Worm (Caenorhabditis elegans) whole organism, late embryonic: ENCODE results near the gene C27A2.12.

Experiments
- C38D4.7 ChIP-seq: fragments of 200-800 bp; sonication (Bioruptor generic); optimal IDR thresholded peaks from 2 replicates; lab custom pipeline; 2018; ENCODE audit warnings: mild to moderate bottlenecking, missing genetic modification characterization, moderate library complexity, missing compliant biosample characterization
- F13H6.1 ChIP-seq: sonication (generic microtip); optimal IDR thresholded peaks from 2 replicates; lab custom pipeline; 2016; ENCODE audit warnings: missing genetic modification characterization, missing compliant biosample characterization
- T23F11.4 ChIP-seq: fragments of 200-800 bp; sonication (Bioruptor generic); optimal IDR thresholded peaks from 2 replicates; lab custom pipeline; 2018; ENCODE audit warnings: mild to moderate bottlenecking, missing genetic modification characterization, missing compliant biosample characterization
- ceh-19 ChIP-seq: fragments of 200-800 bp; sonication (Bioruptor generic); optimal IDR thresholded peaks from 2 replicates; lab custom pipeline; 2018; ENCODE audit warnings: mild to moderate bottlenecking, missing genetic modification characterization, missing compliant biosample characterization
- ceh-30 ChIP-seq: fragments of 150-350 bp; optimal IDR thresholded peaks from 2 replicates; lab custom pipeline; 2014; ENCODE audit warnings: missing biosample characterization, missing genetic modification characterization
- ceh-31 ChIP-seq: sonication (generic microtip); optimal IDR thresholded peaks from 2 replicates; lab custom pipeline; 2016; ENCODE audit warnings: missing genetic modification characterization, missing compliant biosample characterization
- ceh-34 ChIP-seq: sonication (generic microtip); optimal IDR thresholded peaks from 2 replicates; lab custom pipeline; 2016; ENCODE audit warnings: mild to moderate bottlenecking, missing genetic modification characterization, missing compliant biosample characterization
- ceh-45 ChIP-seq: fragments of 200-800 bp; sonication (Bioruptor generic); IDR thresholded peaks from 2 replicates; pipeline ENCODE4 v1.3.6; 2022; ENCODE audit warnings: missing genetic modification reagents, missing genetic modification characterization, missing compliant biosample characterization
- ceh-9 ChIP-seq: sonication (generic microtip); optimal IDR thresholded peaks from 2 replicates; lab custom pipeline; 2016; ENCODE audit warnings: mild to moderate bottlenecking, missing genetic modification characterization, inconsistent platforms, missing compliant biosample characterization
- che-1 ChIP-seq: sonication (generic microtip); optimal IDR thresholded peaks from 2 replicates; lab custom pipeline; 2016; ENCODE audit warnings: mild to moderate bottlenecking, missing genetic modification characterization, missing compliant biosample characterization
- dmd-4 ChIP-seq: sonication (generic microtip); optimal IDR thresholded peaks from 2 replicates; lab custom pipeline; 2016; ENCODE audit warnings: borderline replicate concordance, missing genetic modification characterization, missing compliant biosample characterization
- dve-1 ChIP-seq: sonication (generic microtip); optimal IDR thresholded peaks from 2 replicates; lab custom pipeline; 2017; ENCODE audit warnings: antibody characterized with exemption, mild to moderate bottlenecking, missing genetic modification characterization, missing compliant biosample characterization
- elt-2 ChIP-seq: sonication (generic microtip); optimal IDR thresholded peaks from 2 replicates; lab custom pipeline; 2016; ENCODE audit warnings: missing genetic modification reagents, missing genetic modification characterization, missing compliant biosample characterization
- gmeb-2 ChIP-seq: sonication (generic microtip); optimal IDR thresholded peaks from 2 replicates; lab custom pipeline; 2016; ENCODE audit warnings: missing genetic modification characterization, inconsistent platforms, missing compliant biosample characterization
- hlh-13 ChIP-seq: fragments of 200-800 bp; sonication (Bioruptor generic); optimal IDR thresholded peaks from 2 replicates; lab custom pipeline; 2018; ENCODE audit warnings: mild to moderate bottlenecking, missing genetic modification characterization, missing compliant biosample characterization
- hlh-8 ChIP-seq: sonication (generic microtip); optimal IDR thresholded peaks from 2 replicates; lab custom pipeline; 2016; ENCODE audit warnings: missing genotype, missing genetic modification characterization, missing compliant biosample characterization
- lim-6 ChIP-seq: sonication (generic microtip); optimal IDR thresholded peaks from 2 replicates; lab custom pipeline; 2016; ENCODE audit warnings: missing genetic modification characterization, missing compliant biosample characterization
- lin-11 ChIP-seq: fragments of 200-800 bp; sonication (Bioruptor generic); optimal IDR thresholded peaks from 2 replicates; lab custom pipeline; 2018; ENCODE audit warnings: mild to moderate bottlenecking, missing genetic modification characterization, missing compliant biosample characterization
- mec-3 ChIP-seq: sonication (generic microtip); optimal IDR thresholded peaks from 2 replicates; lab custom pipeline; 2016; ENCODE audit warnings: borderline replicate concordance, missing genetic modification characterization, missing compliant biosample characterization
- nfya-1 ChIP-seq: sonication (generic microtip); optimal IDR thresholded peaks from 2 replicates; lab custom pipeline; 2017; ENCODE audit warnings: missing genetic modification characterization, mild to moderate bottlenecking, missing compliant biosample characterization, antibody characterized with exemption, moderate library complexity
- nhr-11 ChIP-seq: fragments of 150-350 bp; optimal IDR thresholded peaks from 2 replicates; lab custom pipeline; 2014; ENCODE audit warnings: missing biosample characterization, missing genetic modification characterization
- npax-4 ChIP-seq: sonication (generic microtip); optimal IDR thresholded peaks from 2 replicates; lab custom pipeline; 2016; ENCODE audit warnings: missing genetic modification characterization, missing compliant biosample characterization
- odd-2 ChIP-seq: sonication (generic microtip); optimal IDR thresholded peaks from 2 replicates; lab custom pipeline; 2017; ENCODE audit warnings: antibody characterized with exemption, mild to moderate bottlenecking, missing genetic modification characterization, missing compliant biosample characterization
- pha-2 ChIP-seq: sonication (generic microtip); optimal IDR thresholded peaks from 2 replicates; lab custom pipeline; 2017; ENCODE audit warnings: mild to moderate bottlenecking, missing genetic modification characterization, missing compliant biosample characterization
- ref-2 ChIP-seq: sonication (generic microtip); optimal IDR thresholded peaks from 2 replicates; lab custom pipeline; 2016; ENCODE audit warnings: missing genetic modification characterization, missing compliant biosample characterization
- sdc-2 ChIP-seq: sonication (generic microtip); optimal IDR thresholded peaks from 2 replicates; lab custom pipeline; 2016; ENCODE audit warnings: missing genotype, missing genetic modification characterization, missing compliant biosample characterization
- unc-42 ChIP-seq: sonication (generic microtip); optimal IDR thresholded peaks from 2 replicates; lab custom pipeline; 2016; ENCODE audit warnings: missing genotype, missing genetic modification characterization, missing compliant biosample characterization
- unc-55 ChIP-seq: sonication (generic microtip); optimal IDR thresholded peaks from 2 replicates; lab custom pipeline; 2017; ENCODE audit warnings: missing biosample characterization, missing genetic modification reagents, missing genetic modification characterization
- ztf-16 ChIP-seq: sonication (generic microtip); optimal IDR thresholded peaks from 2 replicates; lab custom pipeline; 2017; ENCODE audit warnings: missing genetic modification characterization, missing compliant biosample characterization

C27A2.12 gene

DNA sequence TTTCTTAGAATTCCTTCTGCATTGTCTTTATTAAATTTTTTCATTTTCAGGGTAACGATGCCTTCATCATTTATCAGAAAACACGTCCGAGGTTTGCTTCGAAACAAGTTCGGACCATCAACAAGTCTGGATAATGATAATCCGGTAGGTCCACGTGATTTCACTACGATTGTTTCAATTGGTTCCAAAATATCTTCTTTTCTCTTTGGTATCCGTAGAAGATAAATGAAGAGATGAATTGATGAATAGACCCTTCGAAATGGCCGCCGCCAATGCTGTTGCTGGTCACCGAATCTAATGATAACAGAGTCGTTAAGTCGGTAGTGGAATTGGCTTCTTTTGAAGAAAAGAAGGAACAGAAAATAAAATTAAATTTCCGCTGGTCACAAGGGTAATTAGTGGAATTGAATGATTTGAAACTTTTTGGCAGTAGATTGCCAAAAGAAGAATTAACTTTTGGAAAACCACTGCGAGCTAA lies 8.0 kb downstream of the C27A2.12 start, which contains the start of gene F33G12.6:
Gene F33G12.6 (plus strand): TSS at position 51 of the 478 bp plus-strand sequence.
- TF ChIP-seq dve-1 (tag; lab: Kevin White, UChicago) (no peak), C38D4.7 (no peak), lin-11 (no peak), mec-3 (tag; lab: Kevin White, UChicago) (no peak), che-1 (tag; lab: Kevin White, UChicago) (no peak)

DNA sequence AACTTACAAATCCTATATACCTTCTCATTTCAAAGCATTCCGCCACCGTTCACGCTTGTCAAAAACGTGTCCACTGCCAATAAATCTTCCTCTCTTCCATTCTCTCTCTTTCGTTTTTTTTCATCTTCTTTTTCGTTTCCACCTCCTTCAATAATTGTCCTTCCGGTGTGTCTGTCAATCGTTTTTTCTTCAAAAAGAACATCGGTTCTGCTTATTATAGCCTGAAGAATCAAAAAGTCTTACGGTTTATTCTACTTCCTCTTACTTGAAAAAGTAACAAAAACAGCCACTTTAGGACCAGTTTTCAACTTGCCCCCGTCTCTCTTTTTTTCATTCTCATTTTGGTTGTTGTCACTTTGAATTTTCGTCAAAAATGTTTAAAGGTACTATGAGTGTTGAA lies 8.7 kb downstream of the C27A2.12 start:
- TF ChIP-seq sdc-2 (tag; lab: Kevin White, UChicago) (no peak), npax-4 (tag; lab: Kevin White, UChicago) (no peak), hlh-8 (tag; lab: Kevin White, UChicago) (no peak), ceh-45 (GFP tag; lab: Robert Waterston, UW) (no peak), hlh-13 (GFP tag; lab: Kevin White, UChicago) (no peak), ceh-19 (GFP tag; lab: Kevin White, UChicago) (no peak), ceh-34 (no peak), ceh-30 (tag; lab: Kevin White, UChicago) (no peak), F13H6.1 (tag; lab: Kevin White, UChicago) (no peak), lim-6 (no peak), T23F11.4 (no peak), ceh-31 (no peak), C38D4.7 (no peak)

DNA sequence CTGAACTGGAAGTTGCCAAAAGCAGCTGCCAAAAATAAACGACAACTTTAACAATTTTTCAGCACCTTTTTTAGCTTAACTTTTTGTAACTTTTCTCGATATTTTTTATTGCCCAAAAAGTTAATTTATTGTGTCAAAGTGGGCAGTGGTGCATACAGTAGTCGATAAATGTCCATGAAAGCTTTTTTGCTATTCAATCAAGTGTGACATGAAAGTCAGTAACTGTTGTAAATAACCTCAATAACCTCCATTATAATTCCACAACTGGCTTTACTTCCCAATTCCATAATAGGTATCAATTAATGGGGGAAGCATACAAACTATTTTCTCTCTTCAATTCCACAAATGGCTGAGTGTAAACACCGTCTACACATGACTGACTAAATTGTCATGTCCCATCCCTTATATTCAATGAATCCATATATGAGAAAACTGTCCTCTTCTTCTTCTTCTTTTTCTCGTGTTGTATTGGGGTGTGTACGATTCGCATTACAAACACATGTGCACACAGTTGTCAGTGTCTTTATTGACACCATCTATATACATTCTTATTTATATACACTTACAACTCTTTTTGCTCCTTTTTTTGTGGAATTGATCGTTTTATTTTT lies 9.6 kb downstream of the C27A2.12 start:
- no peak for TF ChIP-seq gmeb-2 (tag; lab: Kevin White, UChicago)
- peak; percentile 18 for TF ChIP-seq ceh-31
- no peak for TF ChIP-seq ref-2

DNA sequence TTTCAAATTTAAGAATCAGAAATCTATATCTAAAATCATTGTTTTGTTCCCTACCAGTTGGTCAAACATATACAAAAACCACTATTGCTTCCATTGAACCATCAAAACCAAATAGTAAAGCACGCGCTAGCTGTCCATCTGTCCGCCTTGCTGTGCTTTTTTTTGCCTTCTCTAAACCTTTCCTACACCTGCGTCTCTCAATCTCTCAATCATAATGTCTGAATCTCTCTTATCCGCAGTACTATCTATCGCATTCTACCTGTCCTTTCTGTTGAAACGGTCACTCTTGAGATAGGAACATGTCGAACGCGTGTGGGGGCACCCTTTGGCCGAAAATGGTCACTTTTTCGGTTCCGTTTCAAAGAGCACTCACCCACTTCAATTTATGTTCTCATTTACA lies 10.7 kb downstream of the C27A2.12 start:
- no peak for TF ChIP-seq dmd-4 (tag; lab: Kevin White, UChicago)
- peak; percentile 74 for TF ChIP-seq elt-2
- no peak for TF ChIP-seq pha-2 (tag; lab: Kevin White, UChicago)
- TF ChIP-seq nfya-1 (tag; lab: Kevin White, UChicago), result peak; percentile 24
- TF ChIP-seq, all 69 proteins: peak for 2

DNA sequence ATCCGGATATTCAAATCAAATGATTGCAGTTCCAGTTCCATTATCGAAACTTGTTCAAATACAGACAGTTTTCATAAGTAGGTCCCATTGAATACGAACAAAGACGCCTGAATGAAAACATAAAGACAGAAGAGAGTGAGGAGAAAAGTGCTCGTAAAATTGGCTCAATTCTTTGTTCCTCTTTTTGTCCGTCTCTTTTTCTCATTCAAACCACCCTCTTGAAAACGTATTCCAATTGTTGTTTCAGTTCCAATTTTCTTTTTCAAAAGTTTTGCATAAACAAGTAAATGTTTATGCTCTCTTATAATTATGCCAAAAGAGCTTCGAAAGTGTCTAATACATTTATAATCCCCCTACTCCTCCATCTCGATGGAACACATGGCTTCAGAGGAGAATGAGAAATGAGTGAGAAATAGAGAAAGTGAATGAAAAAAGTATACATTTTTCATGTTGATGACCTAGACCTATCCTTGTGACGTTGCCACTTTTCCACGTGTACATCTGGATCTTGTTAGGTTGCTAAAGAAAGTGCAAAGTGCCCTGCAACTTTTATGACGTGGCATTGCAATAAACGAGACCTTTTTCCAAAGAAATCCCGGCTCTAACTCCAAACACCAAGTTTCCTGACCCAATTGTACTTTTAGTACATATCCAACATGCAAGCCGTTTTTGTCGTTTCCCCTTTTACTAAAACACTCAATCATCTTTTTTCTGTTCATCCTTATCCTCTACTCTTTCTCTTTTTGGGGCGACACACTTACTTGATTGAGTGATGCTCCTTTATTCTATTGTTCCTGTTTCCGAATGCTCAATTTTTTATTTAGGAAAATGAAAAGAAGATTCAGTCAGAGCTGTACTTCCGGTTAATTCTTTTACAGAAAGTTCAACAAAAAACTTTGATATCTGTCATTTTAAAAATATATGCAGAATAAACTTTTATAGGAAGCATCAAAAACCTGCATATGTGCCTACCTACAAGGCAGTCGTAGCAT lies 11.4 kb downstream of the C27A2.12 start:
- TF ChIP-seq unc-42 (tag; lab: Kevin White, UChicago) (peak; percentile 22), ceh-9 (tag; lab: Kevin White, UChicago) (no peak), nhr-11 (tag; lab: Kevin White, UChicago) (no peak), odd-2 (tag; lab: Kevin White, UChicago) (no peak), dve-1 (tag; lab: Kevin White, UChicago) (no peak), ztf-16 (no peak), unc-55 (GFP tag; lab: Kevin White, UChicago) (no peak)
- TF ChIP-seq, all 69 proteins: peak for 1
